Fruit fly (Drosophila melanogaster) whole organism, wandering third instar larva: ENCODE measurements around the gene CG4004.
A peak's percentile ranks its signal among the peaks of the same experiment; 100 is the strongest.

Source experiments
- Abd-B ChIP-seq: fragments of >200 bp; optimal IDR thresholded peaks from 2 replicates; lab custom pipeline; 2017; ENCODE audit warnings: missing biosample characterization, missing genetic modification characterization
- CG32264 ChIP-seq: fragments of 200-800 bp; sonication (Bioruptor generic); optimal IDR thresholded peaks from 2 replicates; lab custom pipeline; 2016; ENCODE audit warnings: missing biosample characterization, missing genetic modification characterization
- CG9705 ChIP-seq: fragments of 200-800 bp; sonication (Bioruptor generic); optimal IDR thresholded peaks from 2 replicates; lab custom pipeline; 2018; ENCODE audit warnings: missing biosample characterization, mild to moderate bottlenecking, missing genetic modification characterization
- CrebA ChIP-seq: fragments of 200-800 bp; sonication (Bioruptor generic); optimal IDR thresholded peaks from 2 replicates; lab custom pipeline; 2016; ENCODE audit warnings: missing biosample characterization, mild to moderate bottlenecking, missing genetic modification characterization, borderline replicate concordance
- Dfd ChIP-seq: fragments of >200 bp; optimal IDR thresholded peaks from 2 replicates; lab custom pipeline; 2017; ENCODE audit warnings: missing biosample characterization, missing genetic modification characterization
- Dif ChIP-seq: fragments of 200-275, 200-300 bp; sonication (Bioruptor generic); optimal IDR thresholded peaks from 2 replicates; lab custom pipeline; 2018; ENCODE audit warnings: missing biosample characterization, missing genetic modification characterization; ENCODE audit not compliant: partially characterized antibody
- GATAd ChIP-seq: sonication (Bioruptor generic); optimal IDR thresholded peaks from 2 replicates; lab custom pipeline; 2016; ENCODE audit warnings: missing biosample characterization, missing genetic modification characterization
- HLH106 ChIP-seq: fragments of 200-800 bp; optimal IDR thresholded peaks from 3 replicates; lab custom pipeline; 2019; ENCODE audit warnings: missing biosample characterization, mild to moderate bottlenecking, missing genetic modification characterization, moderate library complexity
- Hnf4 ChIP-seq: fragments of 200-800 bp; sonication (Bioruptor generic); optimal IDR thresholded peaks from 2 replicates; lab custom pipeline; 2016; ENCODE audit warnings: missing biosample characterization, mild to moderate bottlenecking, missing genetic modification characterization
- Hr78 ChIP-seq: fragments of >200 bp; optimal IDR thresholded peaks from 2 replicates; lab custom pipeline; 2017; ENCODE audit warnings: missing biosample characterization, missing genetic modification characterization
- Hr83 ChIP-seq: fragments of 200-300 bp; sonication (Bioruptor generic); optimal IDR thresholded peaks from 2 replicates; lab custom pipeline; 2016; ENCODE audit warnings: missing biosample characterization, mild to moderate bottlenecking, missing genetic modification characterization, moderate library complexity; ENCODE audit not compliant: poor library complexity, severe bottlenecking
- Jra ChIP-seq: sonication (Bioruptor generic); optimal IDR thresholded peaks from 2 replicates; lab custom pipeline; 2016; ENCODE audit warnings: missing biosample characterization, missing genetic modification characterization
- Mio ChIP-seq: sonication (Bioruptor generic); optimal IDR thresholded peaks from 2 replicates; lab custom pipeline; 2016; ENCODE audit warnings: missing biosample characterization, missing genetic modification characterization
- Myc ChIP-seq: fragments of >200 bp; optimal IDR thresholded peaks from 2 replicates; lab custom pipeline; 2017
- N ChIP-seq: fragments of >200 bp; optimal IDR thresholded peaks from 2 replicates; lab custom pipeline; 2018; ENCODE audit warnings: missing biosample characterization, missing external identifiers, missing genetic modification characterization
- OdsH ChIP-seq: fragments of 200-800 bp; sonication (Bioruptor generic); optimal IDR thresholded peaks from 2 replicates; lab custom pipeline; 2016; ENCODE audit warnings: missing biosample characterization, mild to moderate bottlenecking, missing genetic modification characterization
- Rel ChIP-seq, 2 experiments: fragments of 200-800 bp; sonication (Bioruptor generic) in 1 of 2; optimal IDR thresholded peaks; 2 replicates in 1 of 2; 3 replicates in 1 of 2; lab custom pipeline; 2016 to 2019; ENCODE audit warnings: mild to moderate bottlenecking in 2 of 2, missing biosample characterization in 2 of 2, missing genetic modification characterization in 2 of 2, moderate library complexity in 1 of 2
- Sp1 ChIP-seq: fragments of 200-800 bp; sonication (Bioruptor generic); optimal IDR thresholded peaks from 3 replicates; lab custom pipeline; 2019; ENCODE audit warnings: missing biosample characterization, mild to moderate bottlenecking, missing genetic modification characterization, moderate library complexity
- Vsx2 ChIP-seq: fragments of 200-300, 225-300 bp; sonication (Bioruptor generic); optimal IDR thresholded peaks from 2 replicates; lab custom pipeline; 2018; ENCODE audit warnings: missing biosample characterization, missing genetic modification characterization; ENCODE audit not compliant: partially characterized antibody
- br ChIP-seq: fragments of 200-800 bp; sonication (Bioruptor generic); optimal IDR thresholded peaks from 2 replicates; lab custom pipeline; 2016; ENCODE audit warnings: missing biosample characterization, missing genetic modification characterization
- brk ChIP-seq: fragments of 200-800 bp; sonication (Bioruptor generic); optimal IDR thresholded peaks from 2 replicates; lab custom pipeline; 2016; ENCODE audit warnings: missing biosample characterization, mild to moderate bottlenecking, missing genetic modification characterization
- dl ChIP-seq, 2 experiments: fragments of 175-275, 200-275 bp in 1 of 2; fragments of 200-275 bp in 1 of 2; sonication (Bioruptor generic); optimal IDR thresholded peaks; lab custom pipeline; 2018; ENCODE audit warnings: mild to moderate bottlenecking in 2 of 2, missing biosample characterization in 2 of 2, missing genetic modification characterization in 2 of 2, moderate library complexity in 2 of 2; ENCODE audit not compliant: partially characterized antibody in 2 of 2, insufficient read depth in 1 of 2
- dmrt93B ChIP-seq: fragments of 200-800 bp; sonication (Bioruptor generic); optimal IDR thresholded peaks from 2 replicates; lab custom pipeline; 2018; ENCODE audit warnings: missing biosample characterization, mild to moderate bottlenecking, missing genetic modification characterization
- dsf ChIP-seq: sonication (Bioruptor generic); optimal IDR thresholded peaks from 2 replicates; lab custom pipeline; 2016; ENCODE audit warnings: missing biosample characterization, missing genetic modification characterization, borderline replicate concordance
- ey ChIP-seq: fragments of 200-800 bp; sonication (Bioruptor generic); optimal IDR thresholded peaks from 2 replicates; lab custom pipeline; 2016; ENCODE audit warnings: missing biosample characterization, missing genetic modification characterization
- foxo ChIP-seq, 2 experiments: fragments of 200-800 bp; sonication (Bioruptor generic); optimal IDR thresholded peaks; 2 replicates in 1 of 2; 3 replicates in 1 of 2; lab custom pipeline; 2016 to 2017; ENCODE audit warnings: missing biosample characterization in 2 of 2, missing genetic modification characterization in 2 of 2
- fru ChIP-seq: fragments of 200-800 bp; sonication (Bioruptor generic); optimal IDR thresholded peaks from 3 replicates; lab custom pipeline; 2016; ENCODE audit warnings: missing biosample characterization, mild to moderate bottlenecking, missing genetic modification characterization
- h ChIP-seq: fragments of 200-800 bp; sonication (Bioruptor generic); optimal IDR thresholded peaks from 3 replicates; lab custom pipeline; 2016; ENCODE audit warnings: missing biosample characterization, mild to moderate bottlenecking, missing genetic modification characterization
- jim ChIP-seq: fragments of 175-275, 200-325 bp; sonication (Bioruptor generic); optimal IDR thresholded peaks from 2 replicates; lab custom pipeline; 2016; ENCODE audit warnings: missing biosample characterization, mild to moderate bottlenecking, missing genetic modification characterization
- lola ChIP-seq: fragments of >200 bp; optimal IDR thresholded peaks from 2 replicates; lab custom pipeline; 2017; ENCODE audit warnings: missing biosample characterization, missing genetic modification characterization
- pan ChIP-seq: fragments of >200 bp; optimal IDR thresholded peaks from 2 replicates; lab custom pipeline; 2017
- psq ChIP-seq: fragments of 200-800 bp; sonication (Bioruptor generic); optimal IDR thresholded peaks from 3 replicates; lab custom pipeline; 2017; ENCODE audit warnings: missing biosample characterization, mild to moderate bottlenecking, missing genetic modification characterization, moderate library complexity
- rgr ChIP-seq: fragments of 200-800 bp; sonication (Bioruptor generic); optimal IDR thresholded peaks from 3 replicates; lab custom pipeline; 2016; ENCODE audit warnings: missing biosample characterization, mild to moderate bottlenecking, missing genetic modification characterization
- sage ChIP-seq: fragments of 200-800 bp; sonication (Bioruptor generic); optimal IDR thresholded peaks from 2 replicates; lab custom pipeline; 2016; ENCODE audit warnings: missing biosample characterization, mild to moderate bottlenecking, missing genetic modification characterization
- sv ChIP-seq: fragments of 200-800 bp; sonication (Bioruptor generic); optimal IDR thresholded peaks from 3 replicates; lab custom pipeline; 2016; ENCODE audit warnings: missing biosample characterization, missing genetic modification characterization
- tai ChIP-seq: sonication (Bioruptor generic); optimal IDR thresholded peaks from 2 replicates; lab custom pipeline; 2016; ENCODE audit warnings: missing biosample characterization, missing genetic modification characterization
- usp ChIP-seq: fragments of >200 bp; optimal IDR thresholded peaks from 2 replicates; lab custom pipeline; 2017; ENCODE audit warnings: missing biosample characterization, missing genetic modification characterization
- woc ChIP-seq: sonication (Bioruptor generic); optimal IDR thresholded peaks from 2 replicates; lab custom pipeline; 2016; ENCODE audit warnings: missing biosample characterization, mild to moderate bottlenecking, missing genetic modification characterization

CG4004 gene

DNA sequence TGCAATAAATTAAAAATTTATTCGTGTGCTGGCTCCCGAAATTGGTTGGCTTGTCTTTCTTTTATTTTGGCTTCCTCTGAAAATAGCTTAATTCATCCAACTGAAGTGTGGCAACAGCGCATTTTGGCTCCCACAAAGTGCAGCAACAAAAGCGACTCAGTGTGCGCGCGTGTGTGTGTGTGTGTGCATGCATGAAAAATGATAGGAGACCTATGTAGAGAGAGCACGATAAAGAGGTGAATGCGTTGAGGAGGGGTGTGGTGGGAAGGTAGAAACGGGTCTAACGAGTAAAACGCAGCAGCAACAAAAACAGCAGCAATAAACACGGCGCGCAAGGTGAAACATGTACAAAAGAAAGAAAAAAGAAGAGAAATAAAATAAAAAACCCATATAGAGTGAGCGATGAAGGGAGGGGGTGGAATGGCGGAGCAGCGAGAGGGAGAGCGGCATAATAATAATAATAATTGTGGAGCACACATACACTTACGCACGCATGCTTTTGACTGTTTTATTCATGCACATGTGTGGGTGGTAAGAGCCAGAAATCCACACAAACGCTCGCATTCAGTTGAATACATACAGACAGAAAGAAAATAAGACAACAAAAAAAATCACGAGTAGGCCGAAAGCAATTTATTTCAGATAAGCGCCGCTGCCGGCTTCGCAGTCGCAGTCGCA lies 6.8 kb upstream of the CG4004 start:
- TF ChIP-seq OdsH (GFP tag; lab: Kevin White, UChicago) (peak; percentile 4), Dif (no peak), Hr83 (GFP tag; lab: Kevin White, UChicago) (peak; percentile 5), Sp1 (GFP tag; lab: Kevin White, UChicago) (peak; percentile 88), CrebA (peak; percentile 88), lola (GFP tag; lab: Kevin White, UChicago) (no peak), psq (GFP tag; lab: Kevin White, UChicago) (peak; percentile 97), ey (GFP tag; lab: Kevin White, UChicago) (peak; percentile 1), dsf (no peak), Myc (no peak), N (GFP tag; lab: Kevin White, UChicago) (no peak), sage (GFP tag; lab: Kevin White, UChicago) (peak; percentile 51), Hr78 (no peak), GATAd (GFP tag; lab: Kevin White, UChicago) (no peak), tai (GFP tag; lab: Kevin White, UChicago) (peak; percentile 50), Dfd (GFP tag; lab: Kevin White, UChicago) (peak; percentile 61), Mio (no peak), pan (lab: Kevin White, UChicago) (no peak), CG32264 (no peak), h (GFP tag; lab: Kevin White, UChicago) (peak; percentile 79), br (peak; percentile 68), Rel (GFP tag; optimal IDR thresholded peaks at IDR 0.05; lab: Kevin White, UChicago) (peak; percentile 83), Rel (tag; optimal IDR thresholded peaks at IDR 0.05; lab: Kevin White, UChicago) (peak; percentile 84), fru (GFP tag; lab: Kevin White, UChicago) (peak; percentile 78), usp (no peak), dl (GFP tag; optimal IDR thresholded peaks at IDR 0.05; lab: Kevin White, UChicago; ENCODE audit: insufficient read depth in 1 of 2, partially characterized antibody in 2 of 2) (peak in 1 of 2 experiments; percentile 32), Vsx2 (GFP tag; lab: Kevin White, UChicago) (peak; percentile 59), brk (no peak), woc (GFP tag; lab: Kevin White, UChicago) (peak; percentile 17), HLH106 (peak; percentile 55), Jra (GFP tag; lab: Kevin White, UChicago) (peak; percentile 7), foxo (GFP tag; optimal IDR thresholded peaks at IDR 0.05; lab: Kevin White, UChicago) (peak; percentile 22 to 28), Abd-B (no peak), jim (GFP tag; lab: Kevin White, UChicago) (peak; percentile 93), Hnf4 (GFP tag; lab: Kevin White, UChicago) (peak; percentile 58), CG9705 (GFP tag; lab: Kevin White, UChicago) (peak; percentile 29), dmrt93B (GFP tag; lab: Kevin White, UChicago) (peak; percentile 31), sv (GFP tag; lab: Kevin White, UChicago) (no peak), rgr (GFP tag; lab: Kevin White, UChicago) (peak; percentile 30)

dm6 chrX:12737735-12738390 lies 6.1 kb upstream of the CG4004 start:
- TF ChIP-seq Jra (GFP tag; lab: Kevin White, UChicago) (no peak), tai (GFP tag; lab: Kevin White, UChicago) (no peak), sage (GFP tag; lab: Kevin White, UChicago) (no peak), Dfd (GFP tag; lab: Kevin White, UChicago) (no peak), lola (GFP tag; lab: Kevin White, UChicago) (no peak), Sp1 (GFP tag; lab: Kevin White, UChicago) (peak; percentile 75), OdsH (GFP tag; lab: Kevin White, UChicago) (peak; percentile 62), Dif (no peak), jim (GFP tag; lab: Kevin White, UChicago) (no peak), psq (GFP tag; lab: Kevin White, UChicago) (no peak), ey (GFP tag; lab: Kevin White, UChicago) (peak; percentile 55), N (GFP tag; lab: Kevin White, UChicago) (no peak), GATAd (GFP tag; lab: Kevin White, UChicago) (no peak), dl (GFP tag; optimal IDR thresholded peaks at IDR 0.05; lab: Kevin White, UChicago; ENCODE audit: insufficient read depth in 1 of 2, partially characterized antibody in 2 of 2) (no peak), fru (GFP tag; lab: Kevin White, UChicago) (peak; percentile 46), dsf (no peak), h (GFP tag; lab: Kevin White, UChicago) (peak; percentile 24), CG32264 (no peak), Mio (no peak), CG9705 (GFP tag; lab: Kevin White, UChicago) (no peak), Hr83 (GFP tag; lab: Kevin White, UChicago) (no peak), Abd-B (no peak), rgr (GFP tag; lab: Kevin White, UChicago) (peak; percentile 54), Hnf4 (GFP tag; lab: Kevin White, UChicago) (peak; percentile 3), pan (lab: Kevin White, UChicago) (no peak), Vsx2 (GFP tag; lab: Kevin White, UChicago) (no peak), foxo (GFP tag; optimal IDR thresholded peaks at IDR 0.05; lab: Kevin White, UChicago) (peak in 1 of 2 experiments; percentile 77), usp (no peak), Rel (GFP tag; optimal IDR thresholded peaks at IDR 0.05; lab: Kevin White, UChicago) (no peak), Rel (tag; optimal IDR thresholded peaks at IDR 0.05; lab: Kevin White, UChicago) (no peak), CrebA (no peak), brk (no peak), Myc (no peak), woc (GFP tag; lab: Kevin White, UChicago) (peak; percentile 6), sv (GFP tag; lab: Kevin White, UChicago) (peak; percentile 32), Hr78 (no peak), br (no peak), dmrt93B (GFP tag; lab: Kevin White, UChicago) (peak; percentile 49), HLH106 (peak; percentile 66)
- TF ChIP-seq, all 38 proteins: peak for 12
